Worm (Caenorhabditis elegans) whole organism, mixed stage, embryonic: ENCODE measurements around the gene C07A9.12.

ENCODE experiments used
- elt-1 ChIP-seq: sonication (generic microtip); optimal IDR thresholded peaks from 2 replicates; lab custom pipeline; 2017; ENCODE audit warnings: missing genetic modification characterization, mild to moderate bottlenecking, missing compliant biosample characterization, antibody characterized with exemption, moderate library complexity, borderline replicate concordance; ENCODE audit not compliant: insufficient read depth
- elt-3 ChIP-seq: fragments of 150-350 bp; optimal IDR thresholded peaks from 2 replicates; lab custom pipeline; 2014; ENCODE audit warnings: missing biosample characterization, missing genetic modification characterization
- lin-13 ChIP-seq: fragments of 150-350 bp; optimal IDR thresholded peaks from 2 replicates; lab custom pipeline; 2014; ENCODE audit warnings: missing biosample characterization, missing genetic modification characterization
- mep-1 ChIP-seq: fragments of 150-350 bp; optimal IDR thresholded peaks from 2 replicates; lab custom pipeline; 2017; ENCODE audit warnings: missing biosample characterization, missing genetic modification reagents, missing genetic modification characterization, inconsistent platforms
- nhr-12 ChIP-seq: fragments of 150-350 bp; optimal IDR thresholded peaks from 2 replicates; lab custom pipeline; 2014; ENCODE audit warnings: missing biosample characterization, missing genetic modification characterization
- nhr-237 ChIP-seq: fragments of 150-350 bp; optimal IDR thresholded peaks from 2 replicates; lab custom pipeline; 2014; ENCODE audit warnings: missing biosample characterization, missing genetic modification characterization
- nhr-28 ChIP-seq: fragments of 150-350 bp; optimal IDR thresholded peaks from 2 replicates; lab custom pipeline; 2014; ENCODE audit warnings: missing biosample characterization, missing genetic modification characterization
- nhr-76 ChIP-seq: sonication (generic microtip); optimal IDR thresholded peaks from 2 replicates; lab custom pipeline; 2017; ENCODE audit warnings: missing biosample characterization, missing genetic modification characterization
- unc-39 ChIP-seq: fragments of 150-350 bp; optimal IDR thresholded peaks from 2 replicates; lab custom pipeline; 2014; ENCODE audit warnings: missing biosample characterization, missing genetic modification characterization
- unc-62 ChIP-seq: fragments of 150-350 bp; optimal IDR thresholded peaks from 2 replicates; lab custom pipeline; 2014; ENCODE audit warnings: missing biosample characterization, missing genetic modification reagents, missing genetic modification characterization
- ztf-11 ChIP-seq: fragments of 150-350 bp; optimal IDR thresholded peaks from 2 replicates; lab custom pipeline; 2014; ENCODE audit warnings: missing biosample characterization, missing genetic modification characterization

ce11 chrIII:9678819-9679218, 48.5 kb downstream of the C07A9.12 start, which contains the start of gene ugt-60:
- TF ChIP-seq nhr-28 (tag; lab: Kevin White, UChicago) (no peak), nhr-76 (no peak), lin-13 (no peak), unc-62 (no peak), unc-39 (tag; lab: Kevin White, UChicago) (no peak), ztf-11 (no peak), mep-1 (no peak), elt-3 (tag; lab: Kevin White, UChicago) (no peak), nhr-237 (no peak), nhr-12 (tag; lab: Kevin White, UChicago) (no peak), elt-1 (tag; lab: Kevin White, UChicago) (peak; percentile 51)
